Fruit fly (Drosophila melanogaster) whole organism, wandering third instar larva: Measurements from ENCODE around the gene Arl2.

Experiments used
- Abd-B ChIP-seq: fragments of >200 bp; optimal IDR thresholded peaks from 2 replicates; lab custom pipeline; 2017; ENCODE audit warnings: missing biosample characterization, missing genetic modification characterization
- CG32264 ChIP-seq: fragments of 200-800 bp; sonication (Bioruptor generic); optimal IDR thresholded peaks from 2 replicates; lab custom pipeline; 2016; ENCODE audit warnings: missing biosample characterization, missing genetic modification characterization
- CG9705 ChIP-seq: fragments of 200-800 bp; sonication (Bioruptor generic); optimal IDR thresholded peaks from 2 replicates; lab custom pipeline; 2018; ENCODE audit warnings: missing biosample characterization, mild to moderate bottlenecking, missing genetic modification characterization
- CrebA ChIP-seq: fragments of 200-800 bp; sonication (Bioruptor generic); optimal IDR thresholded peaks from 2 replicates; lab custom pipeline; 2016; ENCODE audit warnings: missing biosample characterization, mild to moderate bottlenecking, missing genetic modification characterization, borderline replicate concordance
- Dfd ChIP-seq: fragments of >200 bp; optimal IDR thresholded peaks from 2 replicates; lab custom pipeline; 2017; ENCODE audit warnings: missing biosample characterization, missing genetic modification characterization
- Dif ChIP-seq: fragments of 200-275, 200-300 bp; sonication (Bioruptor generic); optimal IDR thresholded peaks from 2 replicates; lab custom pipeline; 2018; ENCODE audit warnings: missing biosample characterization, missing genetic modification characterization; ENCODE audit not compliant: partially characterized antibody
- GATAd ChIP-seq: sonication (Bioruptor generic); optimal IDR thresholded peaks from 2 replicates; lab custom pipeline; 2016; ENCODE audit warnings: missing biosample characterization, missing genetic modification characterization
- HLH106 ChIP-seq: fragments of 200-800 bp; optimal IDR thresholded peaks from 3 replicates; lab custom pipeline; 2019; ENCODE audit warnings: missing biosample characterization, mild to moderate bottlenecking, missing genetic modification characterization, moderate library complexity
- Hnf4 ChIP-seq: fragments of 200-800 bp; sonication (Bioruptor generic); optimal IDR thresholded peaks from 2 replicates; lab custom pipeline; 2016; ENCODE audit warnings: missing biosample characterization, mild to moderate bottlenecking, missing genetic modification characterization
- Hr78 ChIP-seq: fragments of >200 bp; optimal IDR thresholded peaks from 2 replicates; lab custom pipeline; 2017; ENCODE audit warnings: missing biosample characterization, missing genetic modification characterization
- Hr83 ChIP-seq: fragments of 200-300 bp; sonication (Bioruptor generic); optimal IDR thresholded peaks from 2 replicates; lab custom pipeline; 2016; ENCODE audit warnings: missing biosample characterization, mild to moderate bottlenecking, missing genetic modification characterization, moderate library complexity; ENCODE audit not compliant: poor library complexity, severe bottlenecking
- Jra ChIP-seq: sonication (Bioruptor generic); optimal IDR thresholded peaks from 2 replicates; lab custom pipeline; 2016; ENCODE audit warnings: missing biosample characterization, missing genetic modification characterization
- Mio ChIP-seq: sonication (Bioruptor generic); optimal IDR thresholded peaks from 2 replicates; lab custom pipeline; 2016; ENCODE audit warnings: missing biosample characterization, missing genetic modification characterization
- Myc ChIP-seq: fragments of >200 bp; optimal IDR thresholded peaks from 2 replicates; lab custom pipeline; 2017
- N ChIP-seq: fragments of >200 bp; optimal IDR thresholded peaks from 2 replicates; lab custom pipeline; 2018; ENCODE audit warnings: missing biosample characterization, missing external identifiers, missing genetic modification characterization
- OdsH ChIP-seq: fragments of 200-800 bp; sonication (Bioruptor generic); optimal IDR thresholded peaks from 2 replicates; lab custom pipeline; 2016; ENCODE audit warnings: missing biosample characterization, mild to moderate bottlenecking, missing genetic modification characterization
- Rel ChIP-seq, 2 experiments: fragments of 200-800 bp; sonication (Bioruptor generic) in 1 of 2; optimal IDR thresholded peaks; 2 replicates in 1 of 2; 3 replicates in 1 of 2; lab custom pipeline; 2016 to 2019; ENCODE audit warnings: mild to moderate bottlenecking in 2 of 2, missing biosample characterization in 2 of 2, missing genetic modification characterization in 2 of 2, moderate library complexity in 1 of 2
- Sp1 ChIP-seq: fragments of 200-800 bp; sonication (Bioruptor generic); optimal IDR thresholded peaks from 3 replicates; lab custom pipeline; 2019; ENCODE audit warnings: missing biosample characterization, mild to moderate bottlenecking, missing genetic modification characterization, moderate library complexity
- Vsx2 ChIP-seq: fragments of 200-300, 225-300 bp; sonication (Bioruptor generic); optimal IDR thresholded peaks from 2 replicates; lab custom pipeline; 2018; ENCODE audit warnings: missing biosample characterization, missing genetic modification characterization; ENCODE audit not compliant: partially characterized antibody
- br ChIP-seq: fragments of 200-800 bp; sonication (Bioruptor generic); optimal IDR thresholded peaks from 2 replicates; lab custom pipeline; 2016; ENCODE audit warnings: missing biosample characterization, missing genetic modification characterization
- brk ChIP-seq: fragments of 200-800 bp; sonication (Bioruptor generic); optimal IDR thresholded peaks from 2 replicates; lab custom pipeline; 2016; ENCODE audit warnings: missing biosample characterization, mild to moderate bottlenecking, missing genetic modification characterization
- dl ChIP-seq, 2 experiments: fragments of 175-275, 200-275 bp in 1 of 2; fragments of 200-275 bp in 1 of 2; sonication (Bioruptor generic); optimal IDR thresholded peaks; lab custom pipeline; 2018; ENCODE audit warnings: mild to moderate bottlenecking in 2 of 2, missing biosample characterization in 2 of 2, missing genetic modification characterization in 2 of 2, moderate library complexity in 2 of 2; ENCODE audit not compliant: partially characterized antibody in 2 of 2, insufficient read depth in 1 of 2
- dmrt93B ChIP-seq: fragments of 200-800 bp; sonication (Bioruptor generic); optimal IDR thresholded peaks from 2 replicates; lab custom pipeline; 2018; ENCODE audit warnings: missing biosample characterization, mild to moderate bottlenecking, missing genetic modification characterization
- dsf ChIP-seq: sonication (Bioruptor generic); optimal IDR thresholded peaks from 2 replicates; lab custom pipeline; 2016; ENCODE audit warnings: missing biosample characterization, missing genetic modification characterization, borderline replicate concordance
- ey ChIP-seq: fragments of 200-800 bp; sonication (Bioruptor generic); optimal IDR thresholded peaks from 2 replicates; lab custom pipeline; 2016; ENCODE audit warnings: missing biosample characterization, missing genetic modification characterization
- foxo ChIP-seq, 2 experiments: fragments of 200-800 bp; sonication (Bioruptor generic); optimal IDR thresholded peaks; 2 replicates in 1 of 2; 3 replicates in 1 of 2; lab custom pipeline; 2016 to 2017; ENCODE audit warnings: missing biosample characterization in 2 of 2, missing genetic modification characterization in 2 of 2
- fru ChIP-seq: fragments of 200-800 bp; sonication (Bioruptor generic); optimal IDR thresholded peaks from 3 replicates; lab custom pipeline; 2016; ENCODE audit warnings: missing biosample characterization, mild to moderate bottlenecking, missing genetic modification characterization
- h ChIP-seq: fragments of 200-800 bp; sonication (Bioruptor generic); optimal IDR thresholded peaks from 3 replicates; lab custom pipeline; 2016; ENCODE audit warnings: missing biosample characterization, mild to moderate bottlenecking, missing genetic modification characterization
- jim ChIP-seq: fragments of 175-275, 200-325 bp; sonication (Bioruptor generic); optimal IDR thresholded peaks from 2 replicates; lab custom pipeline; 2016; ENCODE audit warnings: missing biosample characterization, mild to moderate bottlenecking, missing genetic modification characterization
- lola ChIP-seq: fragments of >200 bp; optimal IDR thresholded peaks from 2 replicates; lab custom pipeline; 2017; ENCODE audit warnings: missing biosample characterization, missing genetic modification characterization
- pan ChIP-seq: fragments of >200 bp; optimal IDR thresholded peaks from 2 replicates; lab custom pipeline; 2017
- psq ChIP-seq: fragments of 200-800 bp; sonication (Bioruptor generic); optimal IDR thresholded peaks from 3 replicates; lab custom pipeline; 2017; ENCODE audit warnings: missing biosample characterization, mild to moderate bottlenecking, missing genetic modification characterization, moderate library complexity
- rgr ChIP-seq: fragments of 200-800 bp; sonication (Bioruptor generic); optimal IDR thresholded peaks from 3 replicates; lab custom pipeline; 2016; ENCODE audit warnings: missing biosample characterization, mild to moderate bottlenecking, missing genetic modification characterization
- sage ChIP-seq: fragments of 200-800 bp; sonication (Bioruptor generic); optimal IDR thresholded peaks from 2 replicates; lab custom pipeline; 2016; ENCODE audit warnings: missing biosample characterization, mild to moderate bottlenecking, missing genetic modification characterization
- sv ChIP-seq: fragments of 200-800 bp; sonication (Bioruptor generic); optimal IDR thresholded peaks from 3 replicates; lab custom pipeline; 2016; ENCODE audit warnings: missing biosample characterization, missing genetic modification characterization
- tai ChIP-seq: sonication (Bioruptor generic); optimal IDR thresholded peaks from 2 replicates; lab custom pipeline; 2016; ENCODE audit warnings: missing biosample characterization, missing genetic modification characterization
- usp ChIP-seq: fragments of >200 bp; optimal IDR thresholded peaks from 2 replicates; lab custom pipeline; 2017; ENCODE audit warnings: missing biosample characterization, missing genetic modification characterization
- woc ChIP-seq: sonication (Bioruptor generic); optimal IDR thresholded peaks from 2 replicates; lab custom pipeline; 2016; ENCODE audit warnings: missing biosample characterization, mild to moderate bottlenecking, missing genetic modification characterization

Gene Arl2

DNA sequence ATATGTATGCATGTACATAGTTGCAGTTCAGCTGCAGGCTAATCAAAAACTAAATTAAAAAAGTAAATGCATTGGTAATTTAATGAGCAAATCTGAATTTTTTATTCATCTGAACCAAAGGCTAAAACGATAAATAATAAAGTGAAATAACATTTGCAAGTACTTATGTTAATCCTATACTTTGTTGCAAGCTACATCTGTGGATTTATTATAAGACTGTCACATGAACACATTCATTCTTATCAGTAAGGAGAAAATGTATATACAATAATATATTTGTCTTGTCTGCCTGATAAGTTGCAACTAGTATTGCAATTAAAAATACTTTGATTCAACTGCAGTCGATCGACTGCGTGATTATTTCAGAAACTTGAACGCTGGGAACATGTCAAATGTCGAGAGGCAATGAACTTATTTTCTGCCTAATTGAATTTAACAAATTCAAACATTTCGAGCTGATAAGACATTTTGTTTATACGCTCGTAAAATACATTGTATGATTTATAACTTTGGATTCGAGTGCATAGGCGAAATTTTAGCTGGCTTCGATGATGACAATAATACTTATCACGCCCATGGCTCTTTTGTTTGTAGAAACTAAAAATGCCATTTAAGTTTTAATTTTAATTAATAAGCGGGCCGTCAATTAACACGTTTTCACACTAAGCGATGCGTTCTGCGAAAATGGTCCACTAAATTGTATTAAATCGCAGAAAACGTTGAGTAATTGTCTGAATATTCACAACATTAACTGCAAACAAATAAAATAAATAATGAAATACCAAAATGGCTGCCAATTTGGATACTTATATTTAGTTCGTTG, 12.7 kb upstream of the Arl2 start:
- TF ChIP-seq sv (GFP tag; lab: Kevin White, UChicago), result no peak
- no peak for TF ChIP-seq Dfd (GFP tag; lab: Kevin White, UChicago)
- no peak for TF ChIP-seq br
- no peak for TF ChIP-seq jim (GFP tag; lab: Kevin White, UChicago)
- TF ChIP-seq Dif (GFP tag; lab: Kevin White, UChicago), result no peak

DNA sequence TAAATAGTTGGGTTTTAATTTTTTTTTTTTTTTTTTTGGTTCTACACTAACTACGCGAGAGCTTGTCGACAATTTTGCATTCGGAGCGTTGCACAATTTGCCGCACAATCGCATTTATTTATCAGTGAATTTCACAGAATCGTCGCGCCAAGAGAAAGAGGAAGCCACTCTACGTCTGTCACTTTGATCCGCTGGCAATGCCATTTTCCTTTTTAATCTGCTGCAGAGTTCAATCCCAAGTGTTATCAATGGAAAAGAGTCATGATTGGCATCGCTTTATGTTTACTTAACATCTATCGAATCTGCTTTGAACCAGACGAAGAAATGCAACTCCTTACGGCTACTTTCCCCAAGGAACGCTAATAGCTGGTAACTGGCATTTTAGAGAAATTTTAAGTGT, 11.3 kb upstream of the Arl2 start:
- TF ChIP-seq psq (GFP tag; lab: Kevin White, UChicago), result no peak
- TF ChIP-seq Sp1 (GFP tag; lab: Kevin White, UChicago), result no peak
- TF ChIP-seq Vsx2 (GFP tag; lab: Kevin White, UChicago), result no peak
- TF ChIP-seq N, result no peak

DNA sequence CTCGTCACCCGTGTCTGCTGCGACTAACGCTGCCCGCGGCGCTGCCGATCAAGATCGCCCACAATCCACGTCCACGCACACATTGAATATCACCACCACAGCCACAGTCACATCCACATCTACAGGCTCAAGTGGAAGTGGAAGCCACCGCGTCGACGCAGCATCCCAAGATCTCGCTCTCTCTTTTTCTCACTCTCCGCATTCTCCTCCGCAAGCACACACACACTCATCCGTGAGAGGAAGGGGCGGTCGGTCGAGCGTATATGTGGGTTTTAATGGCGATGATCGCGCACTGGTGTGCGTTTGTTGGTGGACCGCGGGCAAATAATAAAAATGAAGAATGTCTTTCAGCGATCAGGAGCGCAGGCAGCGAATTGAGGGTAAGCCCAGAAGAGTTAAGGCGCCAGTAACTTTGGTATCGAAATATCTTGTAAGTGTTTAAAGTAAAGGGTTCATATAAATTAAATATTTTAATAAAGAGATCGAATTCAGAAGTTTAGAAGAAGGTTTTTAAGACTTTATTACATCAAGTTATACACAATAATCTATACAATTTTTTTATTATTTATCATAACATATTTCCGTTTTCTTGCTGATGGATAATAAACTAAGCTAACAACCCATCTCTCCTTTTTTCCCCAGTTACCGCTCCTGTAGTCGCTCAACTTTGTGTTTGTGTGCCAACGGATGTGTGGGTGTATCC, 7.0 kb upstream of the Arl2 start, which contains the start of gene Poxm:
Poxm (minus strand) TSS at position 25 of the 703 bp plus-strand sequence.
- peak; percentile 90 for TF ChIP-seq h (GFP tag; lab: Kevin White, UChicago)
- TF ChIP-seq Dfd (GFP tag; lab: Kevin White, UChicago), result peak; percentile 83
- TF ChIP-seq Jra, result peak; percentile 26
- peak; percentile 44 for TF ChIP-seq N
- peak; percentile 1 for TF ChIP-seq CG32264 (GFP tag; lab: Kevin White, UChicago)
- no peak for TF ChIP-seq lola
- TF ChIP-seq Mio (GFP tag; lab: Kevin White, UChicago), result peak; percentile 17
- TF ChIP-seq br, result peak; percentile 62
- peak; percentile 78 for TF ChIP-seq Dif (GFP tag; lab: Kevin White, UChicago)
- no peak for TF ChIP-seq jim (GFP tag; lab: Kevin White, UChicago)
- peak; percentile 89 for TF ChIP-seq psq (GFP tag; lab: Kevin White, UChicago)
- peak; percentile 94 for TF ChIP-seq Sp1 (GFP tag; lab: Kevin White, UChicago)
- TF ChIP-seq dl (GFP tag; optimal IDR thresholded peaks at IDR 0.05; lab: Kevin White, UChicago; ENCODE audit: insufficient read depth in 1 of 2, partially characterized antibody in 2 of 2), result peak; percentile 45 to 52
- TF ChIP-seq Hr78 (GFP tag; lab: Kevin White, UChicago), result no peak
- no peak for TF ChIP-seq tai
- TF ChIP-seq foxo (GFP tag; optimal IDR thresholded peaks at IDR 0.05; lab: Kevin White, UChicago), result peak in 1 of 2 experiments; percentile 93
- TF ChIP-seq pan, result no peak
- TF ChIP-seq Rel (GFP tag; optimal IDR thresholded peaks at IDR 0.05; lab: Kevin White, UChicago), result no peak
- peak; percentile 54 for TF ChIP-seq Rel (tag; optimal IDR thresholded peaks at IDR 0.05; lab: Kevin White, UChicago)
- TF ChIP-seq sv (GFP tag; lab: Kevin White, UChicago), result peak; percentile 83
- TF ChIP-seq ey, result peak; percentile 79
- TF ChIP-seq Hr83 (GFP tag; lab: Kevin White, UChicago), result peak; percentile 19
- no peak for TF ChIP-seq GATAd (GFP tag; lab: Kevin White, UChicago)
- TF ChIP-seq usp (GFP tag; lab: Kevin White, UChicago), result no peak
- TF ChIP-seq brk (GFP tag; lab: Kevin White, UChicago), result no peak
- no peak for TF ChIP-seq Vsx2 (GFP tag; lab: Kevin White, UChicago)
- no peak for TF ChIP-seq CrebA (GFP tag; lab: Kevin White, UChicago)
- TF ChIP-seq sage (GFP tag; lab: Kevin White, UChicago), result peak; percentile 69
- peak; percentile 85 for TF ChIP-seq OdsH (GFP tag; lab: Kevin White, UChicago)
- peak; percentile 95 for TF ChIP-seq HLH106 (tag; lab: Kevin White, UChicago)
- TF ChIP-seq woc (GFP tag; lab: Kevin White, UChicago), result no peak
- TF ChIP-seq dsf, result peak; percentile 46
- peak; percentile 97 for TF ChIP-seq dmrt93B (GFP tag; lab: Kevin White, UChicago)
- peak; percentile 90 for TF ChIP-seq fru (GFP tag; lab: Kevin White, UChicago)
- peak; percentile 81 for TF ChIP-seq rgr (GFP tag; lab: Kevin White, UChicago)
- no peak for TF ChIP-seq Myc (lab: Kevin White, UChicago)
- no peak for TF ChIP-seq Abd-B (GFP tag; lab: Kevin White, UChicago)
- peak; percentile 49 for TF ChIP-seq Hnf4 (GFP tag; lab: Kevin White, UChicago)
- peak; percentile 87 for TF ChIP-seq CG9705
